Fruit fly (Drosophila melanogaster): ENCODE results near the gene CG33673.

DNA sequence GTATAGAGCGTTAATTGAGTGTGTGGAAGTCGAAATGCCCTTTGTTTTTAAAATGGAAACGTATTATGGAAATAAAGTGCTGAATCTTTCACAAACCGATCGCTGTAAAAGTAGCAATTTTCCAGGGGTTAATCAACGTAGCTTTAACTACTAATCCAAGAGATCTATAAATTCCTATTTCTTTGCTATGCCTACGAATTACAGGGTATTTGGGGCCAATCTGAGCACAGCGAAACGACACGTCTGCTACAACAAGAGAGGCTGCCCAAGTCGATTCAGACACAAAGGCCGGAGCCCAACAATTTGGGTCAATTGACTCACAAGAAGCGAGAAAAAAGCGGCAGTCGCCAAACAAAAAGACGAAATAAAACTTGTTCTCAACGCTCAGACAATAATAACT lies 39.4 kb downstream of the CG33673 start:
- TF ChIP-seq Pif1A (GFP tag; optimal IDR thresholded peaks at IDR 0.05) (no peak), CG34367 (tag; optimal IDR thresholded peaks at IDR 0.05) (no peak), CG8301 (tag; optimal IDR thresholded peaks at IDR 0.05) (no peak)

Data from whole organism, pupa.